Worm (Caenorhabditis elegans): ENCODE measurements around the gene F22H10.3.

The F22H10.3 gene

DNA sequence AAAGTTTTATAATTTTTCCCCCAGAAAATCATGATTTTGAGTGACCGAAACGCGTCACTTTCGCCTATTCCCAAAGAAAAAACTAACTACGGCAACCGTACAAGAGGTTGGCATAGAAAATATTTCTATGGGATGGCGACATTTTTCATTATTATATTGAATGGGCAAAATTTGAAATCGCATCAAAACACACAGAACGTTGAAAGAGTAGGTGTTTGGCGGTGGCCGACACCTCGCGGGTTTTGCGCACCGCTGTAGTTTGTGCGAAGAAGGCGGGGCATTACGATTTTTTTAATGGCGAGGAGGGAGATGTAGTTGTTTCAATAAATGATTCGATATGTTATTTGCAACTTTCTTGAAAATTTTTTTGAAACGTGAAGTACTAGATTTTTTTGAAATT is 44.4 kb upstream of the F22H10.3 start (continued):
- TF ChIP-seq mes-4 (tag; optimal IDR thresholded peaks at IDR 0.05) (no peak), Y53F4B.3 (GFP tag; IDR thresholded peaks at IDR 0.05) (no peak), ZK185.1 (tag; optimal IDR thresholded peaks at IDR 0.05; ENCODE audit: poor library complexity, severe bottlenecking) (no peak), dpl-1 (GFP tag; optimal IDR thresholded peaks at IDR 0.05) (no peak), mcd-1 (GFP tag; IDR thresholded peaks at IDR 0.05) (no peak), B0035.1 (tag; optimal IDR thresholded peaks at IDR 0.05) (no peak), Y67H2A.10 (GFP tag; conservative IDR thresholded peaks at IDR 0.05) (no peak), dpff-1 (tag; optimal IDR thresholded peaks at IDR 0.05) (no peak), ztf-26 (tag; optimal IDR thresholded peaks at IDR 0.05) (no peak), dox-1 (GFP tag; IDR thresholded peaks at IDR 0.05) (no peak), ets-4 (GFP tag; optimal IDR thresholded peaks at IDR 0.05) (no peak), C06A6.2 (GFP tag; conservative IDR thresholded peaks at IDR 0.05) (no peak), unc-62 (GFP tag; optimal IDR thresholded peaks at IDR 0.05) (no peak), ztf-3 (GFP tag; optimal IDR thresholded peaks at IDR 0.05) (no peak), ceh-100 (GFP tag; IDR thresholded peaks at IDR 0.05) (no peak), snpc-3.4 (tag; optimal IDR thresholded peaks at IDR 0.05) (peak; percentile 93), mel-28 (tag; optimal IDR thresholded peaks at IDR 0.05; ENCODE audit: borderline replicate concordance) (no peak), F23B12.7 (tag; optimal IDR thresholded peaks at IDR 0.05; ENCODE audit: insufficient read depth) (no peak), sptf-2 (GFP tag; optimal IDR thresholded peaks at IDR 0.05) (no peak), bed-1 (GFP tag; IDR thresholded peaks at IDR 0.05) (no peak), ccch-3 (GFP tag; optimal IDR thresholded peaks at IDR 0.05) (no peak), tbx-9 (tag; optimal IDR thresholded peaks at IDR 0.05; ENCODE audit: borderline replicate concordance) (no peak), ztf-18 (tag; optimal IDR thresholded peaks at IDR 0.05) (no peak), chd-7 (tag; optimal IDR thresholded peaks at IDR 0.05) (no peak), repo-1 (tag; optimal IDR thresholded peaks at IDR 0.05) (no peak), sea-2 (GFP tag; IDR thresholded peaks at IDR 0.05) (no peak), hrde-1 (tag; optimal IDR thresholded peaks at IDR 0.05; ENCODE audit: borderline replicate concordance) (peak; percentile 29), ceh-27 (GFP tag; optimal IDR thresholded peaks at IDR 0.05) (no peak)

- no peak for TF ChIP-seq xnd-1 (tag; optimal IDR thresholded peaks at IDR 0.05)
- TF ChIP-seq zfh-2 (GFP tag; conservative IDR thresholded peaks at IDR 0.05), result peak; percentile 62
- TF ChIP-seq nhr-120 (GFP tag; IDR thresholded peaks at IDR 0.05), result no peak
Observed at ce11 chrX:16715938-16716337, 38.4 kb upstream of the F22H10.3 start.

ce11 chrX:16711381-16711780 is 33.9 kb upstream of the F22H10.3 start, which contains the start of gene lgc-53:
lgc-53 (plus strand) TSS chrX:16711681.
- TF ChIP-seq sptf-2 (GFP tag; optimal IDR thresholded peaks at IDR 0.05) (no peak), C06A6.2 (GFP tag; conservative IDR thresholded peaks at IDR 0.05) (no peak), chd-7 (tag; optimal IDR thresholded peaks at IDR 0.05) (no peak), ceh-40 (GFP tag; IDR thresholded peaks at IDR 0.05) (no peak), unc-130 (GFP tag; optimal IDR thresholded peaks at IDR 0.05) (no peak), nhr-120 (GFP tag; IDR thresholded peaks at IDR 0.05) (no peak), F10E7.11 (tag; optimal IDR thresholded peaks at IDR 0.05) (no peak), K12H6.12 (tag; optimal IDR thresholded peaks at IDR 0.05) (no peak), F37B4.10 (GFP tag; IDR thresholded peaks at IDR 0.05) (no peak), egl-18 (GFP tag; IDR thresholded peaks at IDR 0.05) (no peak)
